Worm (Caenorhabditis elegans): Measurements from ENCODE around the gene pcf-11.

- no peak for TF ChIP-seq W03F9.2 (tag; optimal IDR thresholded peaks at IDR 0.05)
- no peak for TF ChIP-seq him-1 (tag; optimal IDR thresholded peaks at IDR 0.05)
Observed at ce11 chrIII:5010723-5011122, 14.0 kb upstream of the pcf-11 start.
